Fruit fly (Drosophila melanogaster) whole organism, embryonic: Measurements from ENCODE around the gene Slob.

ENCODE experiments used
- Ada2b ChIP-seq: fragments of 200-800 bp; sonication (Bioruptor generic); IDR thresholded peaks from 2 replicates; pipeline ENCODE4 v1.3.6; 2022; ENCODE audit warnings: missing biosample characterization, missing genetic modification characterization
- Antp ChIP-seq: fragments of 200-800 bp; sonication (Bioruptor generic); optimal IDR thresholded peaks from 3 replicates; lab custom pipeline; 2016; ENCODE audit warnings: missing biosample characterization, missing genetic modification characterization
- C15 ChIP-seq: fragments of 200-800 bp; sonication (Bioruptor generic); IDR thresholded peaks from 3 replicates; pipeline ENCODE4 v1.3.6; 2022; ENCODE audit warnings: missing biosample characterization, missing genetic modification characterization
- CG10321 ChIP-seq: fragments of 200-800 bp; sonication (Bioruptor generic); IDR thresholded peaks from 2 replicates; pipeline ENCODE4 v1.3.6; 2022; ENCODE audit warnings: missing biosample characterization, missing genetic modification characterization
- CG10431 ChIP-seq: fragments of 200-800 bp; sonication (Bioruptor generic); optimal IDR thresholded peaks from 3 replicates; lab custom pipeline; 2018; ENCODE audit warnings: missing biosample characterization, mild to moderate bottlenecking, missing genetic modification characterization
- CG12236 ChIP-seq: fragments of 200-800 bp; sonication (Bioruptor generic); optimal IDR thresholded peaks from 2 replicates; lab custom pipeline; 2016; ENCODE audit warnings: missing biosample characterization, missing genetic modification characterization
- CG14050 ChIP-seq: fragments of 200-800 bp; sonication (Bioruptor generic); IDR thresholded peaks from 3 replicates; pipeline ENCODE4 v1.3.6; 2022; ENCODE audit warnings: missing biosample characterization, missing genetic modification characterization
- CG14441 ChIP-seq: fragments of 200-800 bp; sonication (Bioruptor generic); IDR thresholded peaks from 2 replicates; pipeline ENCODE4 v1.3.6; 2022; ENCODE audit warnings: missing biosample characterization, missing genetic modification characterization
- CG14667 ChIP-seq: fragments of 200-800 bp; sonication (Bioruptor generic); IDR thresholded peaks from 2 replicates; pipeline ENCODE4 v1.3.6; 2022; ENCODE audit warnings: missing biosample characterization, missing genetic modification characterization
- CG15601 ChIP-seq: fragments of 200-800 bp; sonication (Bioruptor generic); optimal IDR thresholded peaks from 3 replicates; lab custom pipeline; 2019; ENCODE audit warnings: missing biosample characterization, mild to moderate bottlenecking, missing genetic modification characterization, moderate library complexity
- CG1603 ChIP-seq: fragments of 200-800 bp; sonication (Bioruptor generic); optimal IDR thresholded peaks from 2 replicates; lab custom pipeline; 2019; ENCODE audit warnings: missing biosample characterization, mild to moderate bottlenecking, missing genetic modification characterization, moderate library complexity
- CG17385 ChIP-seq: fragments of 200-800 bp; sonication (Bioruptor generic); optimal IDR thresholded peaks from 3 replicates; lab custom pipeline; 2018; ENCODE audit warnings: missing biosample characterization, mild to moderate bottlenecking, missing genetic modification characterization
- CG2202 ChIP-seq: fragments of 200-800 bp; sonication (Bioruptor generic); optimal IDR thresholded peaks from 2 replicates; lab custom pipeline; 2018; ENCODE audit warnings: missing biosample characterization, mild to moderate bottlenecking, missing genetic modification characterization
- CG31224 ChIP-seq: fragments of 200-800 bp; sonication (Bioruptor generic); IDR thresholded peaks from 2 replicates; pipeline ENCODE4 v1.3.6; 2022; ENCODE audit warnings: missing biosample characterization, missing genetic modification characterization
- CG34376 ChIP-seq: fragments of 200-800 bp; sonication (Bioruptor generic); optimal IDR thresholded peaks from 2 replicates; lab custom pipeline; 2018; ENCODE audit warnings: missing biosample characterization, mild to moderate bottlenecking, missing genetic modification characterization
- CG7745 ChIP-seq: fragments of 200-800 bp; sonication (Bioruptor generic); optimal IDR thresholded peaks from 2 replicates; lab custom pipeline; 2018; ENCODE audit warnings: missing biosample characterization, mild to moderate bottlenecking, missing genetic modification characterization, moderate library complexity
- CG7987 ChIP-seq: fragments of 200-800 bp; sonication (Bioruptor generic); optimal IDR thresholded peaks from 2 replicates; lab custom pipeline; 2018; ENCODE audit warnings: missing biosample characterization, mild to moderate bottlenecking, missing genetic modification characterization, moderate library complexity
- CG8089 ChIP-seq: fragments of 200-800 bp; sonication (Bioruptor generic); optimal IDR thresholded peaks from 3 replicates; lab custom pipeline; 2016; ENCODE audit warnings: missing biosample characterization, missing genetic modification characterization
- CG8281 ChIP-seq: fragments of 200-800 bp; sonication (Bioruptor generic); optimal IDR thresholded peaks from 2 replicates; lab custom pipeline; 2018; ENCODE audit warnings: missing biosample characterization, mild to moderate bottlenecking, missing genetic modification characterization, moderate library complexity
- CG8478 ChIP-seq: fragments of >200 bp; optimal IDR thresholded peaks from 2 replicates; lab custom pipeline; 2018
- CG8924 ChIP-seq: fragments of 200-800 bp; optimal IDR thresholded peaks from 3 replicates; lab custom pipeline; 2019; ENCODE audit warnings: missing biosample characterization, mild to moderate bottlenecking, missing genetic modification characterization, moderate library complexity
- CG8944 ChIP-seq: fragments of 200-800 bp; sonication (Bioruptor generic); optimal IDR thresholded peaks from 3 replicates; lab custom pipeline; 2016; ENCODE audit warnings: missing biosample characterization, missing genetic modification characterization
- CG9437 ChIP-seq: fragments of 200-800 bp; sonication (Bioruptor generic); optimal IDR thresholded peaks from 2 replicates; lab custom pipeline; 2018; ENCODE audit warnings: missing biosample characterization, mild to moderate bottlenecking, missing genetic modification characterization
- CG9609 ChIP-seq: fragments of 200-800 bp; sonication (Bioruptor generic); optimal IDR thresholded peaks from 3 replicates; lab custom pipeline; 2016; ENCODE audit warnings: missing biosample characterization, missing genetic modification characterization
- CG9817 ChIP-seq: fragments of 200-800 bp; sonication (Bioruptor generic); optimal IDR thresholded peaks from 2 replicates; lab custom pipeline; 2018; ENCODE audit warnings: missing biosample characterization, mild to moderate bottlenecking, missing genetic modification characterization, moderate library complexity
- CHES-1-like ChIP-seq: fragments of 200-800 bp; sonication (Bioruptor generic); optimal IDR thresholded peaks from 2 replicates; lab custom pipeline; 2016; ENCODE audit warnings: missing biosample characterization, missing genetic modification characterization
- CkIIα-i1 ChIP-seq: fragments of 200-800 bp; sonication (Bioruptor generic); IDR thresholded peaks from 2 replicates; pipeline ENCODE4 v1.3.6; 2022; ENCODE audit warnings: missing biosample characterization, missing genetic modification characterization
- D ChIP-seq, 2 experiments: fragments of 200-800 bp in 1 of 2; fragments of >200 bp in 1 of 2; sonication (Bioruptor generic) in 1 of 2; optimal IDR thresholded peaks; 2 replicates in 1 of 2; 3 replicates in 1 of 2; lab custom pipeline; 2017; ENCODE audit warnings: mild to moderate bottlenecking in 1 of 2, missing biosample characterization in 1 of 2, missing genetic modification characterization in 1 of 2, missing genetic modification reagents in 1 of 2
- D19A ChIP-seq: fragments of 200-800 bp; optimal IDR thresholded peaks from 3 replicates; lab custom pipeline; 2019; ENCODE audit warnings: missing biosample characterization, mild to moderate bottlenecking, missing genetic modification characterization, moderate library complexity
- Elba2 ChIP-seq: fragments of 200-800 bp; sonication (Bioruptor generic); optimal IDR thresholded peaks from 3 replicates; lab custom pipeline; 2016; ENCODE audit warnings: missing biosample characterization, missing genetic modification characterization
- H2.0 ChIP-seq: fragments of 200-800 bp; sonication (Bioruptor generic); IDR thresholded peaks from 2 replicates; pipeline ENCODE4 v1.3.6; 2022; ENCODE audit warnings: missing biosample characterization, missing genetic modification characterization
- Oaz ChIP-seq: fragments of 200-800 bp; sonication (Bioruptor generic); IDR thresholded peaks from 2 replicates; pipeline ENCODE4 v1.3.6; 2022; ENCODE audit warnings: missing biosample characterization, missing genetic modification characterization
- Pdp1 ChIP-seq, 2 experiments: fragments of 200-800 bp; sonication (Bioruptor generic); optimal IDR thresholded peaks; 3 replicates each; lab custom pipeline; 2016; ENCODE audit warnings: missing biosample characterization in 2 of 2, missing genetic modification characterization in 2 of 2, mild to moderate bottlenecking in 1 of 2, moderate library complexity in 1 of 2
- Ptx1 ChIP-seq: fragments of 200-800 bp; sonication (Bioruptor generic); IDR thresholded peaks from 2 replicates; pipeline ENCODE4 v1.3.6; 2022; ENCODE audit warnings: missing biosample characterization, missing genetic modification characterization
- Sry-β ChIP-seq: fragments of 200-800 bp; sonication (Bioruptor generic); optimal IDR thresholded peaks from 2 replicates; lab custom pipeline; 2018; ENCODE audit warnings: missing biosample characterization, mild to moderate bottlenecking, missing genetic modification characterization, moderate library complexity
- Sry-δ ChIP-seq: fragments of 200-800 bp; sonication (Bioruptor generic); optimal IDR thresholded peaks from 2 replicates; lab custom pipeline; 2016; ENCODE audit warnings: missing biosample characterization, missing genetic modification characterization
- YL-1 ChIP-seq: fragments of 200-800 bp; sonication (Bioruptor generic); optimal IDR thresholded peaks from 3 replicates; lab custom pipeline; 2017; ENCODE audit warnings: missing biosample characterization, mild to moderate bottlenecking, missing genetic modification characterization
- ash1 ChIP-seq: fragments of 200-800 bp; sonication (Bioruptor generic); optimal IDR thresholded peaks from 2 replicates; lab custom pipeline; 2018; ENCODE audit warnings: missing biosample characterization, mild to moderate bottlenecking, missing genetic modification characterization
- bbx ChIP-seq: fragments of 200-800 bp; sonication (Bioruptor generic); IDR thresholded peaks from 2 replicates; pipeline ENCODE4 v1.3.6; 2022; ENCODE audit warnings: missing biosample characterization, missing genetic modification characterization; ENCODE audit not compliant: partially characterized antibody
- cato ChIP-seq: fragments of 200-800 bp; sonication (Bioruptor generic); optimal IDR thresholded peaks from 2 replicates; lab custom pipeline; 2016; ENCODE audit warnings: missing biosample characterization, missing genetic modification characterization, borderline replicate concordance
- disco-r ChIP-seq: fragments of 200-800 bp; sonication (Bioruptor generic); optimal IDR thresholded peaks from 2 replicates; lab custom pipeline; 2016; ENCODE audit warnings: missing biosample characterization, missing genetic modification characterization
- ken ChIP-seq: fragments of 200-800 bp; sonication (Bioruptor generic); IDR thresholded peaks from 3 replicates; pipeline ENCODE4 v1.3.6; 2022; ENCODE audit warnings: missing biosample characterization, missing genetic modification characterization
- kni ChIP-seq: fragments of 200-800 bp; sonication (Bioruptor generic); optimal IDR thresholded peaks from 3 replicates; lab custom pipeline; 2017; ENCODE audit warnings: mild to moderate bottlenecking, missing biosample characterization, missing genetic modification reagents, missing genetic modification characterization
- mam ChIP-seq: fragments of 200-800 bp; sonication (Bioruptor generic); optimal IDR thresholded peaks from 3 replicates; lab custom pipeline; 2016; ENCODE audit warnings: missing biosample characterization, missing genetic modification characterization
- p53 ChIP-seq: fragments of 200-800 bp; sonication (Bioruptor generic); optimal IDR thresholded peaks from 2 replicates; lab custom pipeline; 2016; ENCODE audit warnings: missing biosample characterization, missing genetic modification characterization
- pho ChIP-seq: fragments of 200-800 bp; sonication (Bioruptor generic); optimal IDR thresholded peaks from 2 replicates; lab custom pipeline; 2016; ENCODE audit warnings: missing biosample characterization, missing genetic modification characterization
- sc ChIP-seq, 3 experiments: fragments of >200 bp in 2 of 3; fragments of 200-800 bp in 1 of 3; sonication (Bioruptor generic) in 1 of 3; optimal IDR thresholded peaks; 2 replicates in 2 of 3; 3 replicates in 1 of 3; lab custom pipeline; 2017; ENCODE audit warnings: mild to moderate bottlenecking in 1 of 3, missing biosample characterization in 1 of 3, missing genetic modification characterization in 1 of 3, missing genetic modification reagents in 1 of 3
- wor ChIP-seq: fragments of 200-800 bp; sonication (Bioruptor generic); IDR thresholded peaks from 2 replicates; pipeline ENCODE4 v1.3.6; 2022; ENCODE audit warnings: missing biosample characterization, missing genetic modification characterization

Gene Slob

dm6 chr2L:7659561-7659960 lies 15.3 kb downstream of the Slob start:
- TF ChIP-seq CG14667 (GFP tag; lab: Robert Waterston, UW) = 0 out of 2 replicates have a peak, but pooled peaks have one; percentile 7
- peak; percentile 61; the same call in 1 of the 2 replicates for TF ChIP-seq CG10321 (GFP tag; lab: Robert Waterston, UW)
- TF ChIP-seq cato = no peak
- TF ChIP-seq, all 482 proteins: peak for 2

- TF ChIP-seq CG8924 (tag; lab: Kevin White, UChicago) = no peak
- no peak for TF ChIP-seq Elba2 (GFP tag; lab: Kevin White, UChicago)
- peak; percentile 69 for TF ChIP-seq CG31224
- no peak for TF ChIP-seq CG34376
- peak; percentile 37 to 56 for TF ChIP-seq Pdp1 (GFP tag; optimal IDR thresholded peaks at IDR 0.05; lab: Kevin White, UChicago)
- peak; percentile 79 for TF ChIP-seq Oaz (GFP tag; lab: Robert Waterston, UW)
- TF ChIP-seq CG1603 (tag; lab: Kevin White, UChicago) = peak; percentile 92
- peak; percentile 57; the same call in 1 of the 3 replicates for TF ChIP-seq C15 (GFP tag; lab: Robert Waterston, UW)
- TF ChIP-seq kni (GFP tag; lab: Kevin White, UChicago) = no peak
- no peak for TF ChIP-seq CG7987 (GFP tag; lab: Kevin White, UChicago)
- peak; percentile 70 for TF ChIP-seq CG17385 (GFP tag; lab: Kevin White, UChicago)
- peak; percentile 64 for TF ChIP-seq p53 (GFP tag; lab: Kevin White, UChicago)
- no peak for TF ChIP-seq Sry-δ
- peak; percentile 62 for TF ChIP-seq CkIIα-i1 (GFP tag; lab: Robert Waterston, UW)
- TF ChIP-seq CG14050 = peak; percentile 60; the same call in 2 of the 3 replicates
- peak; percentile 90 for TF ChIP-seq Antp
- TF ChIP-seq CG10431 (GFP tag; lab: Kevin White, UChicago) = no peak
- peak; percentile 74 for TF ChIP-seq mam (GFP tag; lab: Kevin White, UChicago)
- no peak for TF ChIP-seq D (optimal IDR thresholded peaks at IDR 0.05; lab: Kevin White, UChicago)
- no peak for TF ChIP-seq D (GFP tag; optimal IDR thresholded peaks at IDR 0.05; lab: Kevin White, UChicago)
- TF ChIP-seq ash1 = no peak
- no peak for TF ChIP-seq CG8478 (lab: Kevin White, UChicago)
- no peak for TF ChIP-seq CG15601 (tag; lab: Kevin White, UChicago)
- peak; percentile 52 for TF ChIP-seq Ada2b (GFP tag; lab: Robert Waterston, UW)
- no peak for TF ChIP-seq Sry-β (GFP tag; lab: Kevin White, UChicago)
- peak; percentile 85 for TF ChIP-seq Ptx1 (GFP tag; lab: Robert Waterston, UW)
- TF ChIP-seq CG7745 (tag; lab: Kevin White, UChicago) = no peak
- no peak for TF ChIP-seq bbx (GFP tag; lab: Robert Waterston, UW)
- peak; percentile 29 for TF ChIP-seq D19A (tag; lab: Kevin White, UChicago)
- peak; percentile 96 for TF ChIP-seq CG8089 (GFP tag; lab: Kevin White, UChicago)
- TF ChIP-seq CG14441 (GFP tag; lab: Robert Waterston, UW) = peak; percentile 83
- no peak for TF ChIP-seq sc (optimal IDR thresholded peaks at IDR 0.05; lab: Kevin White, UChicago)
- peak; percentile 81 for TF ChIP-seq sc (GFP tag; optimal IDR thresholded peaks at IDR 0.05; lab: Kevin White, UChicago)
- TF ChIP-seq disco-r = peak; percentile 90
- TF ChIP-seq CG9609 (GFP tag; lab: Kevin White, UChicago) = peak; percentile 96
- TF ChIP-seq YL-1 = no peak
- TF ChIP-seq CG9437 (GFP tag; lab: Kevin White, UChicago) = peak; percentile 69
- peak; percentile 87 for TF ChIP-seq CHES-1-like
- peak; percentile 92 for TF ChIP-seq CG8944
- TF ChIP-seq wor = 0 out of 2 replicates have a peak, but pooled peaks have one; percentile 16
- TF ChIP-seq CG9817 (tag; lab: Kevin White, UChicago) = peak; percentile 46
- TF ChIP-seq ken (GFP tag; lab: Robert Waterston, UW) = peak; percentile 94
- peak; percentile 66 for TF ChIP-seq CG12236
- peak; percentile 59 for TF ChIP-seq CG2202
- peak; percentile 61 for TF ChIP-seq pho (GFP tag; lab: Kevin White, UChicago)
- TF ChIP-seq CG8281 (tag; lab: Kevin White, UChicago) = no peak
- peak; percentile 75 for TF ChIP-seq H2.0 (GFP tag; lab: Robert Waterston, UW)
Measured at dm6 chr2L:7641606-7642190, 33.2 kb downstream of the Slob start.
